Fruit fly (Drosophila melanogaster): Measurements from ENCODE around the gene CG6144.
A peak's percentile ranks its signal among the peaks of the same experiment; 100 is the strongest.

Gene CG6144

DNA sequence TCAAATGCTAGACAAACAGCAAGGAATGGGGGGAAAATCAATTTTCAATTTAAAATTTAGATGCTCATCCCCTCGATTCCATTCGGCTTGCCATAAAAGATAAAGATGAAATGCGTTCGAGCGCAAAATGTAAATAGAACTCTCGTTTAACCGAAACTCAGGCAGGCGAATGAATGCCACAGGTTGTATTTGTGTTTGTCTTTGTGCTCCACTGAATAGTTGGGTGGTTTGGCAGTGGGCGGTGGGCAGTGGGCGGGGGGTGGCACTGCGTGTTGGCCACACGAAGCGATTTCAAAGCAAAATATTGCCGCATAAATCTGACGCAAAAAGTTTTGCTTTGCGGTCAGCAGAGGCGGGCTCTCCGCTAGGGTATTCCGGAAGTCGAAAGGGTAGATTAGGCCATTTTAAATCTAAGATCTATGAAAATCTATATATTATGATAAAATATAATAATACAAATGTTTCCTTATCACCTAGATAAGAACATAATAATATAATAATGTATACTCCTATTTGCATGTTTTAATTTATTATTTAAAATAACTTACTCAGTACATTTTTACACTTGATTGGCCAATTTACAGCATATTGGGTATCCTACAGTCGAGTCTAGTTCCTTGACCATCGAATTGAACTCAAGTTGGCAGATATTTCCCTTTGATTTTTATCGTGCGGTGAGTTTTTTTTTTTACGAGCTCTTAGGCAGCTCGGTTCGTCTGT is 33.8 kb downstream of the CG6144 start (continued):
- TF ChIP-seq her (GFP tag; optimal IDR thresholded peaks at IDR 0.05): no peak
- TF ChIP-seq fd102C (GFP tag; optimal IDR thresholded peaks at IDR 0.05): no peak
- TF ChIP-seq ci (GFP tag; IDR thresholded peaks at IDR 0.05): no peak
- no peak for TF ChIP-seq CG12219 (GFP tag; optimal IDR thresholded peaks at IDR 0.05)
- TF ChIP-seq E2f1 (GFP tag; IDR thresholded peaks at IDR 0.05): peak; percentile 65
- no peak for TF ChIP-seq NK7.1 (GFP tag; optimal IDR thresholded peaks at IDR 0.05)
- no peak for TF ChIP-seq GATAe (GFP tag; conservative IDR thresholded peaks at IDR 0.05)
- no peak for TF ChIP-seq mld (GFP tag; IDR thresholded peaks at IDR 0.05; ENCODE audit: partially characterized antibody)
- no peak for TF ChIP-seq C15 (GFP tag; IDR thresholded peaks at IDR 0.05)
- peak; percentile 0 for TF ChIP-seq CG12155 (GFP tag; optimal IDR thresholded peaks at IDR 0.05)
- peak; percentile 59 for TF ChIP-seq CG18619 (GFP tag; optimal IDR thresholded peaks at IDR 0.05)
- TF ChIP-seq disco-r (GFP tag; optimal IDR thresholded peaks at IDR 0.05): no peak
- peak; percentile 17 for TF ChIP-seq CG12942 (GFP tag; optimal IDR thresholded peaks at IDR 0.05)
- TF ChIP-seq Med (GFP tag): no peak
- peak; percentile 56 for TF ChIP-seq BtbVII (GFP tag; optimal IDR thresholded peaks at IDR 0.05)
- TF ChIP-seq zen (tag; optimal IDR thresholded peaks at IDR 0.05): peak; percentile 47
- TF ChIP-seq CG5953 (GFP tag; IDR thresholded peaks at IDR 0.05): no peak
- TF ChIP-seq CG8944 (GFP tag; optimal IDR thresholded peaks at IDR 0.05): no peak
- TF ChIP-seq CG13775 (GFP tag; optimal IDR thresholded peaks at IDR 0.05): peak; percentile 53
- TF ChIP-seq D (optimal IDR thresholded peaks at IDR 0.05): no peak
- TF ChIP-seq D (GFP tag; optimal IDR thresholded peaks at IDR 0.05): peak; percentile 38
- TF ChIP-seq CG3163 (GFP tag; optimal IDR thresholded peaks at IDR 0.05): no peak
- TF ChIP-seq CG10274 (GFP tag; optimal IDR thresholded peaks at IDR 0.05): peak; percentile 38
- peak; percentile 61 for TF ChIP-seq ara (GFP tag; IDR thresholded peaks at IDR 0.05)
- no peak for TF ChIP-seq CG1792 (GFP tag; optimal IDR thresholded peaks at IDR 0.05)
- TF ChIP-seq CG9437 (GFP tag; optimal IDR thresholded peaks at IDR 0.05): peak; percentile 63
- no peak for TF ChIP-seq sima (GFP tag; optimal IDR thresholded peaks at IDR 0.05)
- TF ChIP-seq org-1 (GFP tag; optimal IDR thresholded peaks at IDR 0.05): peak; percentile 70
- TF ChIP-seq CG11723 (GFP tag; optimal IDR thresholded peaks at IDR 0.05): peak; percentile 35
- peak; percentile 79 for TF ChIP-seq slbo (GFP tag; IDR thresholded peaks at IDR 0.05)
- TF ChIP-seq CrebB (tag; optimal IDR thresholded peaks at IDR 0.05): no peak
- TF ChIP-seq lbe (GFP tag; optimal IDR thresholded peaks at IDR 0.05): no peak
- TF ChIP-seq Sin3A (optimal IDR thresholded peaks at IDR 0.05): no peak
- peak; percentile 60; the same call in 1 of the 3 replicates for TF ChIP-seq CG11560 (tag; IDR thresholded peaks at IDR 0.05)
- TF ChIP-seq CG14860 (GFP tag; IDR thresholded peaks at IDR 0.05; ENCODE audit: partially characterized antibody): no peak
- no peak for TF ChIP-seq fu2 (GFP tag; optimal IDR thresholded peaks at IDR 0.05)
- TF ChIP-seq CG15514 (GFP tag; optimal IDR thresholded peaks at IDR 0.05): peak; percentile 33
- TF ChIP-seq esg (GFP tag; conservative IDR thresholded peaks at IDR 0.05): peak; percentile 36; the same call in 1 of the 2 replicates
- no peak for TF ChIP-seq kni (GFP tag; optimal IDR thresholded peaks at IDR 0.05)
- no peak; the same call in 1 of the 2 replicates for TF ChIP-seq H2.0 (GFP tag; IDR thresholded peaks at IDR 0.05)
- no peak for TF ChIP-seq CG11398 (GFP tag; optimal IDR thresholded peaks at IDR 0.05)
- peak; percentile 48 for TF ChIP-seq gsb (GFP tag; IDR thresholded peaks at IDR 0.05)
- TF ChIP-seq bab2 (GFP tag; optimal IDR thresholded peaks at IDR 0.05): no peak
- peak; percentile 22 for TF ChIP-seq lilli (GFP tag; optimal IDR thresholded peaks at IDR 0.05)
- TF ChIP-seq bowl (GFP tag; IDR thresholded peaks at IDR 0.05): no peak
- no peak for TF ChIP-seq CG3995 (GFP tag; optimal IDR thresholded peaks at IDR 0.05)
- TF ChIP-seq MESR4 (GFP tag; optimal IDR thresholded peaks at IDR 0.05): no peak
- no peak for TF ChIP-seq B-H2 (GFP tag; optimal IDR thresholded peaks at IDR 0.05)
- TF ChIP-seq wdn (GFP tag; IDR thresholded peaks at IDR 0.05): no peak
- no peak for TF ChIP-seq Myb (GFP tag; optimal IDR thresholded peaks at IDR 0.05)
- no peak for TF ChIP-seq HLH54F (GFP tag; optimal IDR thresholded peaks at IDR 0.05)
- TF ChIP-seq CkIIα-i1 (GFP tag; IDR thresholded peaks at IDR 0.05): no peak

Data from whole organism, embryonic.